Fruit fly (Drosophila melanogaster) whole organism, prepupa: ENCODE measurements around the gene CG17568.

Experiments used
- Blimp-1 ChIP-seq: fragments of 200-800 bp; sonication (Bioruptor generic); optimal IDR thresholded peaks from 3 replicates; lab custom pipeline; 2017; ENCODE audit warnings: missing biosample characterization, missing genetic modification characterization, mild to moderate bottlenecking, moderate library complexity, missing genetic modification reagents
- CG10669 ChIP-seq: fragments of 200-800 bp; sonication (Bioruptor generic); optimal IDR thresholded peaks from 3 replicates; lab custom pipeline; 2018; ENCODE audit warnings: missing biosample characterization, mild to moderate bottlenecking, missing genetic modification characterization, moderate library complexity
- CG11294 ChIP-seq: fragments of 200-800 bp; sonication (Bioruptor generic); IDR thresholded peaks from 2 replicates; pipeline ENCODE4 v1.3.6; 2022; ENCODE audit warnings: missing biosample characterization, missing genetic modification characterization
- CG11762 ChIP-seq: fragments of 200-800 bp; sonication (Bioruptor generic); optimal IDR thresholded peaks from 3 replicates; lab custom pipeline; 2016; ENCODE audit warnings: missing biosample characterization, missing genetic modification characterization; ENCODE audit not compliant: insufficient read depth
- CG15336 ChIP-seq: fragments of 200-800 bp; sonication (Bioruptor generic); IDR thresholded peaks from 2 replicates; pipeline ENCODE4 v1.3.6; 2022; ENCODE audit warnings: missing biosample characterization, missing genetic modification characterization
- CG16779 ChIP-seq: fragments of 200-800 bp; sonication (Bioruptor generic); optimal IDR thresholded peaks from 3 replicates; lab custom pipeline; 2017; ENCODE audit warnings: missing biosample characterization, mild to moderate bottlenecking, missing genetic modification characterization
- CG3032 ChIP-seq: fragments of 200-800 bp; optimal IDR thresholded peaks from 2 replicates; lab custom pipeline; 2019; ENCODE audit warnings: missing biosample characterization, mild to moderate bottlenecking, missing genetic modification characterization, moderate library complexity
- CG31627 ChIP-seq: fragments of 200-800 bp; sonication (Bioruptor generic); optimal IDR thresholded peaks from 3 replicates; lab custom pipeline; 2016; ENCODE audit warnings: missing biosample characterization, missing genetic modification characterization
- CG32006 ChIP-seq: fragments of 200-800 bp; sonication (Bioruptor generic); optimal IDR thresholded peaks from 3 replicates; lab custom pipeline; 2017; ENCODE audit warnings: missing biosample characterization, mild to moderate bottlenecking, missing genetic modification characterization
- CG34406 ChIP-seq: fragments of 200-800 bp; sonication (Bioruptor generic); optimal IDR thresholded peaks from 3 replicates; lab custom pipeline; 2016; ENCODE audit warnings: missing biosample characterization, missing genetic modification characterization
- CG3919 ChIP-seq: fragments of 200-800 bp; sonication (Bioruptor generic); optimal IDR thresholded peaks from 3 replicates; lab custom pipeline; 2016; ENCODE audit warnings: missing biosample characterization, missing genetic modification characterization
- CG6792 ChIP-seq: fragments of 200-800 bp; sonication (Bioruptor generic); optimal IDR thresholded peaks from 3 replicates; lab custom pipeline; 2016; ENCODE audit warnings: missing biosample characterization, missing genetic modification characterization
- CG6808 ChIP-seq: fragments of 200-800 bp; sonication (Bioruptor generic); optimal IDR thresholded peaks from 3 replicates; lab custom pipeline; 2017; ENCODE audit warnings: missing biosample characterization, missing genetic modification characterization, mild to moderate bottlenecking, moderate library complexity, missing genetic modification reagents
- CG6854 ChIP-seq: fragments of 200-800 bp; sonication (Bioruptor generic); optimal IDR thresholded peaks from 2 replicates; lab custom pipeline; 2017; ENCODE audit warnings: missing biosample characterization, mild to moderate bottlenecking, missing genetic modification characterization
- CG7368 ChIP-seq: fragments of 200-800 bp; sonication (Bioruptor generic); optimal IDR thresholded peaks from 3 replicates; lab custom pipeline; 2016; ENCODE audit warnings: missing biosample characterization, missing genetic modification characterization
- CG8319 ChIP-seq: fragments of 200-800 bp; sonication (Bioruptor generic); optimal IDR thresholded peaks from 3 replicates; lab custom pipeline; 2016; ENCODE audit warnings: missing biosample characterization, missing genetic modification characterization
- CG8632 ChIP-seq: fragments of 200-800 bp; sonication (Bioruptor generic); optimal IDR thresholded peaks from 3 replicates; lab custom pipeline; 2016; ENCODE audit warnings: missing biosample characterization, missing genetic modification characterization
- CG9139 ChIP-seq: fragments of 200-800 bp; sonication (Bioruptor generic); optimal IDR thresholded peaks from 3 replicates; lab custom pipeline; 2017; ENCODE audit warnings: missing biosample characterization, mild to moderate bottlenecking, missing genetic modification characterization
- Eip75B ChIP-seq: fragments of 200-800 bp; sonication (Bioruptor generic); optimal IDR thresholded peaks from 3 replicates; lab custom pipeline; 2016; ENCODE audit warnings: missing biosample characterization, missing genetic modification characterization
- Eip93F ChIP-seq: fragments of 200-800 bp; sonication (Bioruptor generic); optimal IDR thresholded peaks from 2 replicates; lab custom pipeline; 2016; ENCODE audit warnings: missing biosample characterization, mild to moderate bottlenecking, missing genetic modification characterization
- Ets21C ChIP-seq: fragments of 200-800 bp; sonication (Bioruptor generic); optimal IDR thresholded peaks from 3 replicates; lab custom pipeline; 2016; ENCODE audit warnings: missing biosample characterization, missing genetic modification characterization
- Gug ChIP-seq: fragments of 200-800 bp; sonication (Bioruptor generic); IDR thresholded peaks from 2 replicates; pipeline ENCODE4 v1.3.6; 2022; ENCODE audit warnings: missing biosample characterization, missing genetic modification characterization
- Hr38 ChIP-seq: sonication (Bioruptor generic); optimal IDR thresholded peaks from 2 replicates; lab custom pipeline; 2016; ENCODE audit warnings: missing biosample characterization, missing genetic modification characterization
- Hr39 ChIP-seq: fragments of 200-800 bp; sonication (Bioruptor generic); optimal IDR thresholded peaks from 2 replicates; lab custom pipeline; 2016; ENCODE audit warnings: missing biosample characterization, missing genetic modification characterization
- Hr4 ChIP-seq: fragments of 200-800 bp; sonication (Bioruptor generic); optimal IDR thresholded peaks from 3 replicates; lab custom pipeline; 2016; ENCODE audit warnings: missing biosample characterization, missing genetic modification characterization
- Lpt ChIP-seq: fragments of 200-800 bp; sonication (Bioruptor generic); optimal IDR thresholded peaks from 3 replicates; lab custom pipeline; 2016; ENCODE audit warnings: missing biosample characterization, missing genetic modification characterization
- Met ChIP-seq: fragments of 200-800 bp; sonication (Bioruptor generic); optimal IDR thresholded peaks from 3 replicates; lab custom pipeline; 2016; ENCODE audit warnings: missing biosample characterization, missing genetic modification characterization
- OdsH ChIP-seq: fragments of 200-800 bp; sonication (Bioruptor generic); optimal IDR thresholded peaks from 3 replicates; lab custom pipeline; 2016; ENCODE audit warnings: missing biosample characterization, missing genetic modification characterization
- Smox ChIP-seq: fragments of 200-800 bp; sonication (Bioruptor generic); optimal IDR thresholded peaks from 3 replicates; lab custom pipeline; 2016; ENCODE audit warnings: missing biosample characterization, missing genetic modification characterization
- Sox102F ChIP-seq: fragments of 200-800 bp; sonication (Bioruptor generic); optimal IDR thresholded peaks from 2 replicates; lab custom pipeline; 2016; ENCODE audit warnings: missing biosample characterization, mild to moderate bottlenecking, missing genetic modification characterization
- Sox14 ChIP-seq: fragments of 200-800 bp; sonication (Bioruptor generic); optimal IDR thresholded peaks from 3 replicates; lab custom pipeline; 2016; ENCODE audit warnings: missing biosample characterization, missing genetic modification characterization
- Sox15 ChIP-seq: fragments of 200-800 bp; sonication (Bioruptor generic); optimal IDR thresholded peaks from 3 replicates; lab custom pipeline; 2016; ENCODE audit warnings: missing biosample characterization, missing genetic modification characterization
- acj6 ChIP-seq: fragments of 200-800 bp; sonication (Bioruptor generic); optimal IDR thresholded peaks from 3 replicates; lab custom pipeline; 2016; ENCODE audit warnings: missing biosample characterization, missing genetic modification characterization
- cyc ChIP-seq: fragments of 200-800 bp; sonication (Bioruptor generic); optimal IDR thresholded peaks from 3 replicates; lab custom pipeline; 2016; ENCODE audit warnings: missing biosample characterization, missing genetic modification characterization
- dac ChIP-seq: fragments of 200-800 bp; sonication (Bioruptor generic); optimal IDR thresholded peaks from 2 replicates; lab custom pipeline; 2017; ENCODE audit warnings: missing biosample characterization, mild to moderate bottlenecking, missing genetic modification characterization
- eg ChIP-seq: fragments of 200-800 bp; sonication (Bioruptor generic); IDR thresholded peaks from 3 replicates; pipeline ENCODE4 v1.3.6; 2022; ENCODE audit warnings: missing biosample characterization, missing genetic modification characterization
- fd59A ChIP-seq: fragments of 200-800 bp; sonication (Bioruptor generic); optimal IDR thresholded peaks from 2 replicates; lab custom pipeline; 2017; ENCODE audit warnings: missing biosample characterization, mild to moderate bottlenecking, missing genetic modification characterization, missing genetic modification reagents
- fd85E ChIP-seq: fragments of 200-800 bp; sonication (Bioruptor generic); optimal IDR thresholded peaks from 3 replicates; lab custom pipeline; 2016; ENCODE audit warnings: missing biosample characterization, missing genetic modification characterization
- net ChIP-seq: fragments of 200-800 bp; sonication (Bioruptor generic); optimal IDR thresholded peaks from 3 replicates; lab custom pipeline; 2016; ENCODE audit warnings: missing biosample characterization, missing genetic modification characterization
- pdm3 ChIP-seq: fragments of 200-800 bp; sonication (Bioruptor generic); optimal IDR thresholded peaks from 3 replicates; lab custom pipeline; 2016; ENCODE audit warnings: missing biosample characterization, missing genetic modification characterization
- salr ChIP-seq, 2 experiments: fragments of 200-800 bp; sonication (Bioruptor generic); optimal IDR thresholded peaks; 3 replicates each; lab custom pipeline; 2016 to 2018; ENCODE audit warnings: missing biosample characterization in 2 of 2, missing genetic modification characterization in 2 of 2, mild to moderate bottlenecking in 1 of 2
- spab ChIP-seq: fragments of 200-800 bp; sonication (Bioruptor generic); optimal IDR thresholded peaks from 2 replicates; lab custom pipeline; 2017; ENCODE audit warnings: missing biosample characterization, mild to moderate bottlenecking, missing genetic modification characterization, missing genetic modification reagents
- ss ChIP-seq, 2 experiments: fragments of 200-800 bp; sonication (Bioruptor generic); optimal IDR thresholded peaks; 2 replicates in 1 of 2; 3 replicates in 1 of 2; lab custom pipeline; 2017 to 2018; ENCODE audit warnings: mild to moderate bottlenecking in 2 of 2, missing biosample characterization in 2 of 2, missing genetic modification characterization in 2 of 2, moderate library complexity in 1 of 2
- svp ChIP-seq: fragments of 200-800 bp; sonication (Bioruptor generic); peaks from one replicate; lab custom pipeline; 2016; ENCODE audit warnings: missing biosample characterization, missing genetic modification characterization
- vri ChIP-seq: fragments of 200-800 bp; sonication (Bioruptor generic); optimal IDR thresholded peaks from 3 replicates; lab custom pipeline; 2016; ENCODE audit warnings: missing biosample characterization, mild to moderate bottlenecking, missing genetic modification characterization

The CG17568 gene

DNA sequence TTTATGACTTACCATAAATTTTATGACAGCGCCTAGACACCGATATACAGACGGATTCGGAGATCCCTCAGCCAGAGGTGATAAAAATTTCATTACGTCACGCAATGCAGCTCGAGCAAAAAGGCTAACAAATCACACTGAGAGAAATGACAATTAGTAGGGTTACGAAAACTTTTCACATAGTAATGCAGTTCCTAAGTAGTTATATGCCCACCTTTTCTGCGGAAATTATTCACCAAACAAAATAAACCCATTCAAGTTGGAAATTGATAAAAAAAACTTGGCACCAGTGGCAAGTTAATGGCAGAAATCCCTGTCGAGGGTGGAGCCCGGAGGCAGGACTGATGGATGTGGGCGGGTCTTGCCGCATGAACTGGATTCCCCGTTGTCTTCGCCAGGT lies 18.7 kb upstream of the CG17568 start (continued):
- peak; percentile 60 for TF ChIP-seq svp (GFP tag; lab: Kevin White, UChicago)
- peak; percentile 20 for TF ChIP-seq CG6792 (GFP tag; lab: Kevin White, UChicago)
- TF ChIP-seq Gug = no peak
- no peak for TF ChIP-seq CG9139 (GFP tag; lab: Kevin White, UChicago)
- peak; percentile 17 for TF ChIP-seq CG8632
- TF ChIP-seq Eip75B (GFP tag; lab: Kevin White, UChicago) = peak; percentile 46
- TF ChIP-seq acj6 (GFP tag; lab: Kevin White, UChicago) = peak; percentile 40
- TF ChIP-seq CG6854 = no peak
- TF ChIP-seq Sox102F (GFP tag; lab: Kevin White, UChicago) = peak; percentile 49
- peak; percentile 31 for TF ChIP-seq vri (GFP tag; lab: Kevin White, UChicago)
- TF ChIP-seq CG3919 (GFP tag; lab: Kevin White, UChicago) = peak; percentile 56
- TF ChIP-seq CG10669 (GFP tag; lab: Kevin White, UChicago) = peak; percentile 55
- peak; percentile 30 for TF ChIP-seq CG7368 (GFP tag; lab: Kevin White, UChicago)
- no peak for TF ChIP-seq Eip93F (GFP tag; lab: Kevin White, UChicago)
- peak; percentile 17 for TF ChIP-seq CG8319 (GFP tag; lab: Kevin White, UChicago)
- peak; percentile 50 for TF ChIP-seq OdsH

- no peak for TF ChIP-seq spab
- TF ChIP-seq ss (GFP tag; optimal IDR thresholded peaks at IDR 0.05; lab: Kevin White, UChicago) = no peak
- TF ChIP-seq Sox15 (GFP tag; lab: Kevin White, UChicago) = no peak
- TF ChIP-seq CG7368 (GFP tag; lab: Kevin White, UChicago) = no peak
- TF ChIP-seq Sox102F (GFP tag; lab: Kevin White, UChicago) = no peak
- no peak for TF ChIP-seq CG3919 (GFP tag; lab: Kevin White, UChicago)
- TF ChIP-seq OdsH = no peak
- TF ChIP-seq Eip75B (GFP tag; lab: Kevin White, UChicago) = no peak
- TF ChIP-seq CG31627 (GFP tag; lab: Kevin White, UChicago) = no peak
- TF ChIP-seq fd59A (GFP tag; lab: Kevin White, UChicago) = no peak
- no peak for TF ChIP-seq Ets21C (GFP tag; lab: Kevin White, UChicago)
These were observed 16.9 kb upstream of the CG17568 start for dm6 chr2L:19198402-19198801.

DNA sequence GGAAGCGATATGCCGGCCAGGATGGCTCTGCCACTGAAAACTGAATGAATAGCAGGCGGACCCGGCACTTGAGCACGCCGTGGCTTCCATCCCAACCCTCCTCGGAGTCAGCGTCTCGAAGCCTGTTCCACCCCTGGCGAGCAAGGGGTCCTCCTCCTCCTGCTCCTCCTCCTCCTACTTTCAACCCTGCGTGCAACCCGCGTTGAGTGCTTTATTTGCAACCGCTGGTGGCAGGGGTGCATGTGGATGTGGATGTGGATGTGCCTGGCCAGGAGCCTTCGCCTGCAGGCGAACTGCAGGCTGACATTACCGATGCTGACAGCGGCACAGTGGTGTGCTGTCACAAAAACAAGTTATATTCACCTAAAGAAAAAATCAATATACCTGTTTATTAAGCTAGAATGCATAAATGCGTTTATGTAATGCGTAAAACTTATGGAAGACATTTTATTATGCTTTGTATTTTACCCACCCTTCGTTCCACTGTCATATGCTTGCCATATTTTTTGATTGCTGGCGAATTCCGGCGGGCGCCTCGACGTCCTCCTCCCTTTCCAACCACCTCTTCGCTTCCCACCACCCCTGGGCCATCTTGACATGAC lies 15.0 kb upstream of the CG17568 start:
- peak; percentile 77 for TF ChIP-seq eg
- TF ChIP-seq OdsH = peak; percentile 81
- TF ChIP-seq CG16779 (tag; lab: Kevin White, UChicago) = peak; percentile 69
- peak; percentile 51 for TF ChIP-seq Hr4 (GFP tag; lab: Kevin White, UChicago)
- peak; percentile 83 for TF ChIP-seq CG3032 (tag; lab: Kevin White, UChicago)
- peak; percentile 78 for TF ChIP-seq net (GFP tag; lab: Kevin White, UChicago)
- peak; percentile 80 for TF ChIP-seq CG9139 (GFP tag; lab: Kevin White, UChicago)
- TF ChIP-seq CG31627 (GFP tag; lab: Kevin White, UChicago) = peak; percentile 85
- TF ChIP-seq CG11294 = peak; percentile 51
- TF ChIP-seq CG15336 = peak; percentile 71
- peak; percentile 85 for TF ChIP-seq Eip75B (GFP tag; lab: Kevin White, UChicago)
- peak; percentile 17 for TF ChIP-seq fd85E (GFP tag; lab: Kevin White, UChicago)
- peak; percentile 51 for TF ChIP-seq Lpt (GFP tag; lab: Kevin White, UChicago)
- TF ChIP-seq Hr38 = no peak
- TF ChIP-seq Ets21C (GFP tag; lab: Kevin White, UChicago) = peak; percentile 82
- peak; percentile 86 for TF ChIP-seq CG6808 (GFP tag; lab: Kevin White, UChicago)
- peak; percentile 82 for TF ChIP-seq CG34406 (GFP tag; lab: Kevin White, UChicago)
- TF ChIP-seq Sox102F (GFP tag; lab: Kevin White, UChicago) = peak; percentile 90
- TF ChIP-seq Sox14 (GFP tag; lab: Kevin White, UChicago) = peak; percentile 83
- TF ChIP-seq pdm3 (GFP tag; lab: Kevin White, UChicago) = peak; percentile 78
- peak; percentile 80 for TF ChIP-seq cyc (GFP tag; lab: Kevin White, UChicago)
- peak; percentile 66 for TF ChIP-seq Blimp-1 (GFP tag; lab: Kevin White, UChicago)
- peak; percentile 79 for TF ChIP-seq CG8319 (GFP tag; lab: Kevin White, UChicago)
- TF ChIP-seq Smox (GFP tag; lab: Kevin White, UChicago) = peak; percentile 83
- TF ChIP-seq CG32006 (GFP tag; lab: Kevin White, UChicago) = peak; percentile 47
- TF ChIP-seq Met (GFP tag; lab: Kevin White, UChicago) = peak; percentile 90
- TF ChIP-seq CG7368 (GFP tag; lab: Kevin White, UChicago) = peak; percentile 77
- peak; percentile 58 to 85 for TF ChIP-seq salr (GFP tag; optimal IDR thresholded peaks at IDR 0.05; lab: Kevin White, UChicago)
- TF ChIP-seq dac (GFP tag; lab: Kevin White, UChicago) = no peak
- peak; percentile 74 for TF ChIP-seq CG11762
- TF ChIP-seq ss (GFP tag; optimal IDR thresholded peaks at IDR 0.05; lab: Kevin White, UChicago) = peak; percentile 82 to 86
- TF ChIP-seq CG6792 (GFP tag; lab: Kevin White, UChicago) = peak; percentile 87
- peak; percentile 85 for TF ChIP-seq Hr39 (GFP tag; lab: Kevin White, UChicago)
